Fruit fly (Drosophila melanogaster): ENCODE data around the gene CG7299.

The CG7299 gene

DNA sequence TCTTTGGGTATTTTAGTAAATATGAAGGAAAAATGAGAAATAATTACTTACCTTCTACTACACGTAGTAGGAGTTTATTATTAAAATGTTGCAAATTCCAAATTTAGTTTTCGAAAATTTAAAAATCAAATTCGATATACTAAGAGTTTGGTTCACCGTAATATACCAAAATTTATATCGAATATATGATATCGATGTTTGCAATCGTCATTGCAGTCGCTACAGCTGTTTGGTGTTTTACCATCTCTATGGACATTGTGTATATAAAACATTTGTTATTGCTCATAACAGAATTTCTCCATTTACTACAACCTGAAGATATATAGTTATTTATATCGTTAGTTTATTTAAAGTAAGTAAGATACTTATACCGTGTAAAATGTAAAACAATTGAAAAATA lies 44.5 kb upstream of the CG7299 start, which contains the start of gene CG6443 (continued):
- peak; percentile 37 for TF ChIP-seq nmo (GFP tag; optimal IDR thresholded peaks at IDR 0.05)
- TF ChIP-seq fu2 (GFP tag; optimal IDR thresholded peaks at IDR 0.05): no peak
- peak; percentile 73 for TF ChIP-seq pzg (GFP tag; optimal IDR thresholded peaks at IDR 0.05)
- peak; percentile 40; the same call in 1 of the 2 replicates for TF ChIP-seq MBD-R2 (GFP tag; IDR thresholded peaks at IDR 0.05)
- TF ChIP-seq ken (GFP tag; IDR thresholded peaks at IDR 0.05): no peak
- no peak for TF ChIP-seq slou (GFP tag; optimal IDR thresholded peaks at IDR 0.05)
- no peak for TF ChIP-seq GATAe (GFP tag; conservative IDR thresholded peaks at IDR 0.05)
- no peak for TF ChIP-seq cato (GFP tag; optimal IDR thresholded peaks at IDR 0.05; ENCODE audit: borderline replicate concordance)
- TF ChIP-seq trh (GFP tag; optimal IDR thresholded peaks at IDR 0.05): no peak
- TF ChIP-seq Meics (GFP tag; optimal IDR thresholded peaks at IDR 0.05): no peak
- TF ChIP-seq CG12659 (GFP tag; optimal IDR thresholded peaks at IDR 0.05): peak; percentile 56
- TF ChIP-seq gfzf (GFP tag; optimal IDR thresholded peaks at IDR 0.05): peak; percentile 15
- no peak for TF ChIP-seq prd (optimal IDR thresholded peaks at IDR 0.05)
- TF ChIP-seq prd (GFP tag; IDR thresholded peaks at IDR 0.05): no peak
- no peak for TF ChIP-seq chif (GFP tag; optimal IDR thresholded peaks at IDR 0.05)
- TF ChIP-seq scrt (GFP tag; optimal IDR thresholded peaks at IDR 0.05): no peak
- TF ChIP-seq nerfin-2 (GFP tag; IDR thresholded peaks at IDR 0.05; ENCODE audit: partially characterized antibody): peak; percentile 75
- no peak for TF ChIP-seq wor (GFP tag; IDR thresholded peaks at IDR 0.05)
- TF ChIP-seq jing (GFP tag; optimal IDR thresholded peaks at IDR 0.05): no peak
- no peak for TF ChIP-seq CG4730 (GFP tag; IDR thresholded peaks at IDR 0.05)
- TF ChIP-seq CG7928 (GFP tag; optimal IDR thresholded peaks at IDR 0.05): no peak
- no peak for TF ChIP-seq CG10274 (GFP tag; optimal IDR thresholded peaks at IDR 0.05)
- TF ChIP-seq CG31365 (tag; optimal IDR thresholded peaks at IDR 0.05): no peak
- TF ChIP-seq pum (GFP tag; optimal IDR thresholded peaks at IDR 0.05): no peak
- peak; percentile 84 for TF ChIP-seq unc-4 (GFP tag; IDR thresholded peaks at IDR 0.05; ENCODE audit: partially characterized antibody)
- TF ChIP-seq Eip74EF (GFP tag; optimal IDR thresholded peaks at IDR 0.05): no peak
- peak; percentile 39; the same call in 1 of the 2 replicates for TF ChIP-seq CG2129 (GFP tag; IDR thresholded peaks at IDR 0.05; ENCODE audit: partially characterized antibody)
- no peak for TF ChIP-seq sd (tag; optimal IDR thresholded peaks at IDR 0.05)
- no peak for TF ChIP-seq pita (GFP tag; optimal IDR thresholded peaks at IDR 0.05)
- no peak for TF ChIP-seq Nf-YA (GFP tag; IDR thresholded peaks at IDR 0.05)
- TF ChIP-seq ro (GFP tag; IDR thresholded peaks at IDR 0.05): no peak
- TF ChIP-seq CG12219 (GFP tag; optimal IDR thresholded peaks at IDR 0.05): no peak
- TF ChIP-seq H2.0 (GFP tag; IDR thresholded peaks at IDR 0.05): no peak
- no peak for TF ChIP-seq crol (GFP tag; IDR thresholded peaks at IDR 0.05)

DNA sequence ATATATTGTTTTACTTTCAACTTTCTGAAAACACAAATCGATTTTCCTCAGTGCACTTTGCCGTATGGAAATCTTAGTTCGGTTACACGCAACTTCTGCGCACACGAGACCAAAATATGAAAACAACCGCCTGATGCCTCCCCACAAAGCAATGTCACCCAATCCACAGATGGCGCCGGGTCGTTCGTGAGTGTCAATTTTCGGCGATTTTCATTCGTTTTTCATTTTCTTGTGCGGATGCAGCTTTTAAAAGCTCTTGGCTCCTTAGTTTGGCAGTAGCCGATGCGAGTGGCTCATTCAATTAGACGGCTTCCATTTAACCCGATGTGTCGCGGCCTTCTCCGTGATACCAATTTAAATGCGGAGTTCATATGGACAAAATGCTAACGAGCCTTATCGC lies 39.7 kb upstream of the CG7299 start, which contains the start of gene CG6431:
Gene CG6431, plus strand, starts transcription at position 301 of the 400 bp plus-strand sequence.
- TF ChIP-seq CG3726 (GFP tag; IDR thresholded peaks at IDR 0.05) (peak; percentile 19; the same call in 1 of the 3 replicates), gro (GFP tag; optimal IDR thresholded peaks at IDR 0.05) (no peak), Tbp (GFP tag; optimal IDR thresholded peaks at IDR 0.05) (no peak)

DNA sequence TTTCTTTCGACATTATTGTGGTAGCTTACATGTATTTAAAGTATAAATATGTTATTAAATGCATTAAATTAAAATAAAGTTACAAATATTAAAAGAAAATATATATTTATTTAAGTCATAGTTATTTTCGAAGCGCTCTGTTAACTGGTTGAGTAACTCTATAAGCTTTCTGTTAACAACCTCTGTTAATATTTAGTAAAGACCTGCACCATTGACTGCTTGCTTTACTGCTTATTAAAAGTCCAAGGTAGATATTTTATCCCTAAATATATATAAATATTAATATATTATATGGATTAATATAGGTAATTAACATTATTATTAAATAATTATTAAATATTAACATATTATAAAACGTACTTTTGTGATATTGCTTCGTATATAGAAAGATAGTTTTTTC lies 37.3 kb upstream of the CG7299 start:
- TF ChIP-seq Hr3 (GFP tag; optimal IDR thresholded peaks at IDR 0.05) (no peak), CG16813 (GFP tag; IDR thresholded peaks at IDR 0.05; ENCODE audit: partially characterized antibody) (no peak), CG11504 (tag; optimal IDR thresholded peaks at IDR 0.05) (peak; percentile 36), CG14014 (GFP tag; IDR thresholded peaks at IDR 0.05) (no peak), CG9609 (GFP tag; optimal IDR thresholded peaks at IDR 0.05) (no peak), ara (GFP tag; IDR thresholded peaks at IDR 0.05) (no peak), CTCF (GFP tag; optimal IDR thresholded peaks at IDR 0.05) (peak; percentile 17), Aef1 (GFP tag; IDR thresholded peaks at IDR 0.05) (no peak), CG30403 (GFP tag; optimal IDR thresholded peaks at IDR 0.05) (no peak), CG31365 (tag; optimal IDR thresholded peaks at IDR 0.05) (peak; percentile 77), CG11696 (GFP tag; IDR thresholded peaks at IDR 0.05) (no peak), stwl (tag; optimal IDR thresholded peaks at IDR 0.05) (peak; percentile 66), CG13894 (tag; optimal IDR thresholded peaks at IDR 0.05) (no peak), NC2α (GFP tag; optimal IDR thresholded peaks at IDR 0.05) (no peak)

All from whole organism, embryonic.